Fruit fly (Drosophila melanogaster) whole organism, embryonic: ENCODE results near the gene CG7702.

ENCODE experiments used
- Atf6 ChIP-seq: fragments of 200-800 bp; sonication (Bioruptor generic); IDR thresholded peaks from 2 replicates; pipeline ENCODE4 v1.3.6; 2022; ENCODE audit warnings: missing biosample characterization, missing genetic modification characterization
- CG11247 ChIP-seq: fragments of 200-800 bp; sonication (Bioruptor generic); IDR thresholded peaks from 2 replicates; pipeline ENCODE4 v1.3.6; 2022; ENCODE audit warnings: missing biosample characterization, missing genetic modification characterization
- CG13287 ChIP-seq: fragments of 200-800 bp; sonication (Bioruptor generic); IDR thresholded peaks from 2 replicates; pipeline ENCODE4 v1.3.6; 2022; ENCODE audit warnings: missing biosample characterization, missing genetic modification characterization; ENCODE audit not compliant: partially characterized antibody
- CG14014 ChIP-seq: fragments of 200-800 bp; sonication (Bioruptor generic); IDR thresholded peaks from 2 replicates; pipeline ENCODE4 v1.3.6; 2022; ENCODE audit warnings: missing biosample characterization, missing genetic modification characterization
- CG15514 ChIP-seq: fragments of 200-800 bp; sonication (Bioruptor generic); optimal IDR thresholded peaks from 3 replicates; lab custom pipeline; 2017; ENCODE audit warnings: missing biosample characterization, missing genetic modification characterization, mild to moderate bottlenecking, moderate library complexity, missing genetic modification reagents
- CG1792 ChIP-seq: fragments of 200-800 bp; sonication (Bioruptor generic); optimal IDR thresholded peaks from 2 replicates; lab custom pipeline; 2016; ENCODE audit warnings: missing biosample characterization, missing genetic modification characterization
- CG18619 ChIP-seq: fragments of 200-800 bp; sonication (Bioruptor generic); optimal IDR thresholded peaks from 3 replicates; lab custom pipeline; 2017; ENCODE audit warnings: missing biosample characterization, mild to moderate bottlenecking, missing genetic modification characterization
- CG33557 ChIP-seq: fragments of 200-800 bp; sonication (Bioruptor generic); optimal IDR thresholded peaks from 2 replicates; lab custom pipeline; 2019; ENCODE audit warnings: missing biosample characterization, mild to moderate bottlenecking, missing genetic modification characterization, moderate library complexity
- CG4854 ChIP-seq: fragments of 200-800 bp; sonication (Bioruptor generic); optimal IDR thresholded peaks from 2 replicates; lab custom pipeline; 2016; ENCODE audit warnings: missing biosample characterization, missing genetic modification characterization, inconsistent platforms
- CG6254 ChIP-seq: fragments of 200-800 bp; sonication (Bioruptor generic); optimal IDR thresholded peaks from 3 replicates; lab custom pipeline; 2017; ENCODE audit warnings: mild to moderate bottlenecking, missing biosample characterization, missing genetic modification reagents, missing genetic modification characterization
- CG7556 ChIP-seq: fragments of 200-800 bp; sonication (Bioruptor generic); optimal IDR thresholded peaks from 2 replicates; lab custom pipeline; 2017; ENCODE audit warnings: missing biosample characterization, mild to moderate bottlenecking, missing genetic modification characterization
- CG7987 ChIP-seq: fragments of 200-800 bp; sonication (Bioruptor generic); optimal IDR thresholded peaks from 2 replicates; lab custom pipeline; 2018; ENCODE audit warnings: missing biosample characterization, mild to moderate bottlenecking, missing genetic modification characterization, moderate library complexity
- CG8290 ChIP-seq, 3 experiments: fragments of 200-800 bp; sonication (Bioruptor generic); optimal IDR thresholded peaks; 2 replicates each; lab custom pipeline; 2016 to 2019; ENCODE audit warnings: missing biosample characterization in 3 of 3, missing genetic modification characterization in 3 of 3, mild to moderate bottlenecking in 2 of 3, moderate library complexity in 1 of 3
- CrebB ChIP-seq: fragments of 200-800 bp; sonication (Bioruptor generic); optimal IDR thresholded peaks from 3 replicates; lab custom pipeline; 2018; ENCODE audit warnings: missing biosample characterization, mild to moderate bottlenecking, missing genetic modification characterization
- D19B ChIP-seq: fragments of 200-800 bp; sonication (Bioruptor generic); optimal IDR thresholded peaks from 2 replicates; lab custom pipeline; 2017; ENCODE audit warnings: missing biosample characterization, mild to moderate bottlenecking, missing genetic modification characterization
- Dek ChIP-seq: fragments of 200-800 bp; sonication (Bioruptor generic); optimal IDR thresholded peaks from 3 replicates; lab custom pipeline; 2019; ENCODE audit warnings: missing biosample characterization, mild to moderate bottlenecking, missing genetic modification characterization, moderate library complexity
- Eip74EF ChIP-seq, 2 experiments: fragments of 200-800 bp in 1 of 2; fragments of >200 bp in 1 of 2; sonication (Bioruptor generic) in 1 of 2; optimal IDR thresholded peaks; 2 replicates each; lab custom pipeline; 2017 to 2019; ENCODE audit warnings: missing biosample characterization in 2 of 2, missing genetic modification characterization in 2 of 2, mild to moderate bottlenecking in 1 of 2, moderate library complexity in 1 of 2
- Gsc ChIP-seq: fragments of 200-800 bp; sonication (Bioruptor generic); IDR thresholded peaks from 2 replicates; pipeline ENCODE4 v1.3.6; 2022; ENCODE audit warnings: missing biosample characterization, missing genetic modification characterization
- Gug ChIP-seq: fragments of 200-800 bp; sonication (Bioruptor generic); IDR thresholded peaks from 4 replicates; pipeline ENCODE4 v1.3.6; 2022; ENCODE audit warnings: missing biosample characterization, missing genetic modification characterization
- Med ChIP-seq: fragments of 200-800 bp; sonication (Bioruptor generic); peaks from one replicate; lab custom pipeline; 2016; ENCODE audit warnings: missing biosample characterization, missing genetic modification characterization, mild to moderate bottlenecking, inconsistent platforms, moderate library complexity
- Mes4 ChIP-seq: fragments of 200-800 bp; sonication (Bioruptor generic); optimal IDR thresholded peaks from 2 replicates; lab custom pipeline; 2016; ENCODE audit warnings: missing biosample characterization, missing genetic modification characterization
- Neu2 ChIP-seq: fragments of 200-800 bp; sonication (Bioruptor generic); optimal IDR thresholded peaks from 3 replicates; lab custom pipeline; 2016; ENCODE audit warnings: missing biosample characterization, missing genetic modification characterization, borderline replicate concordance
- Spps ChIP-seq: fragments of 200-800 bp; sonication (Bioruptor generic); optimal IDR thresholded peaks from 2 replicates; lab custom pipeline; 2018; ENCODE audit warnings: missing biosample characterization, mild to moderate bottlenecking, missing genetic modification characterization
- Trl ChIP-seq, 3 experiments: fragments of >200 bp in 2 of 3; fragments of 200-800 bp in 1 of 3; sonication (Bioruptor generic) in 1 of 3; optimal IDR thresholded peaks; 2 replicates in 1 of 3; 3 replicates in 2 of 3; lab custom pipeline; 2016 to 2017; ENCODE audit warnings: missing biosample characterization in 1 of 3, missing genetic modification characterization in 1 of 3
- ash1 ChIP-seq: fragments of 200-800 bp; sonication (Bioruptor generic); optimal IDR thresholded peaks from 2 replicates; lab custom pipeline; 2018; ENCODE audit warnings: missing biosample characterization, mild to moderate bottlenecking, missing genetic modification characterization
- caup ChIP-seq: fragments of 200-800 bp; sonication (Bioruptor generic); optimal IDR thresholded peaks from 3 replicates; lab custom pipeline; 2017; ENCODE audit warnings: missing biosample characterization, mild to moderate bottlenecking, missing genetic modification characterization, moderate library complexity; ENCODE audit not compliant: severe bottlenecking
- crol ChIP-seq: fragments of 200-800 bp; sonication (Bioruptor generic); IDR thresholded peaks from 2 replicates; pipeline ENCODE4 v1.3.6; 2022; ENCODE audit warnings: missing biosample characterization, missing genetic modification characterization
- dan ChIP-seq: fragments of 200-800 bp; sonication (Bioruptor generic); IDR thresholded peaks from 2 replicates; pipeline ENCODE4 v1.3.6; 2022; ENCODE audit warnings: missing biosample characterization, missing genetic modification characterization
- danr ChIP-seq: fragments of 200-800 bp; sonication (Bioruptor generic); IDR thresholded peaks from 2 replicates; pipeline ENCODE4 v1.3.6; 2022; ENCODE audit warnings: missing biosample characterization, missing genetic modification characterization
- emc ChIP-seq: fragments of 200-800 bp; sonication (Bioruptor generic); optimal IDR thresholded peaks from 2 replicates; lab custom pipeline; 2016; ENCODE audit warnings: missing biosample characterization, missing genetic modification characterization
- fru ChIP-seq: fragments of >200 bp; optimal IDR thresholded peaks from 2 replicates; lab custom pipeline; 2017
- grn ChIP-seq: fragments of 200-800 bp; sonication (Bioruptor generic); optimal IDR thresholded peaks from 3 replicates; lab custom pipeline; 2017; ENCODE audit warnings: missing biosample characterization, missing genetic modification characterization
- hb ChIP-seq: fragments of 200-800 bp; sonication (Bioruptor generic); IDR thresholded peaks from 3 replicates; pipeline ENCODE4 v1.3.6; 2022; ENCODE audit warnings: missing biosample characterization, missing genetic modification characterization; ENCODE audit not compliant: partially characterized antibody
- kah ChIP-seq: fragments of 200-800 bp; sonication (Bioruptor generic); optimal IDR thresholded peaks from 2 replicates; lab custom pipeline; 2018; ENCODE audit warnings: missing biosample characterization, mild to moderate bottlenecking, missing genetic modification characterization
- nmo ChIP-seq: fragments of 200-800 bp; sonication (Bioruptor generic); optimal IDR thresholded peaks from 2 replicates; lab custom pipeline; 2018; ENCODE audit warnings: missing biosample characterization, mild to moderate bottlenecking, missing genetic modification characterization, moderate library complexity
- p53 ChIP-seq: fragments of 200-800 bp; sonication (Bioruptor generic); optimal IDR thresholded peaks from 2 replicates; lab custom pipeline; 2016; ENCODE audit warnings: missing biosample characterization, missing genetic modification characterization
- pb ChIP-seq: fragments of 200-800 bp; sonication (Bioruptor generic); optimal IDR thresholded peaks from 3 replicates; lab custom pipeline; 2016; ENCODE audit warnings: missing biosample characterization, missing genetic modification characterization
- sc ChIP-seq, 3 experiments: fragments of >200 bp in 2 of 3; fragments of 200-800 bp in 1 of 3; sonication (Bioruptor generic) in 1 of 3; optimal IDR thresholded peaks; 2 replicates in 2 of 3; 3 replicates in 1 of 3; lab custom pipeline; 2017; ENCODE audit warnings: mild to moderate bottlenecking in 1 of 3, missing biosample characterization in 1 of 3, missing genetic modification characterization in 1 of 3, missing genetic modification reagents in 1 of 3
- slp2 ChIP-seq: fragments of 200-800 bp; sonication (Bioruptor generic); optimal IDR thresholded peaks from 2 replicates; lab custom pipeline; 2016; ENCODE audit warnings: missing biosample characterization, missing genetic modification characterization
- tx ChIP-seq: fragments of 200-800 bp; sonication (Bioruptor generic); optimal IDR thresholded peaks from 2 replicates; lab custom pipeline; 2016; ENCODE audit warnings: missing biosample characterization, missing genetic modification characterization
- vfl ChIP-seq: fragments of 200-800 bp; sonication (Bioruptor generic); optimal IDR thresholded peaks from 2 replicates; lab custom pipeline; 2016; ENCODE audit warnings: missing biosample characterization, missing genetic modification characterization

Gene CG7702

dm6 chr3R:18670441-18671111 lies 1.4 kb downstream of the CG7702 start (continued):
- TF ChIP-seq CG18619 (no peak), CrebB (no peak), Med (peak; percentile 85), fru (lab: Kevin White, UChicago) (no peak), pb (GFP tag; lab: Kevin White, UChicago) (no peak), CG7556 (peak; percentile 68), CG13287 (GFP tag; lab: Robert Waterston, UW) (no peak), sc (optimal IDR thresholded peaks at IDR 0.05; lab: Kevin White, UChicago) (no peak), sc (GFP tag; optimal IDR thresholded peaks at IDR 0.05; lab: Kevin White, UChicago) (peak; percentile 21), CG4854 (GFP tag; lab: Kevin White, UChicago) (no peak), slp2 (GFP tag; lab: Kevin White, UChicago) (peak; percentile 27), Dek (tag; lab: Kevin White, UChicago) (peak; percentile 61), Neu2 (GFP tag; lab: Kevin White, UChicago) (no peak), CG33557 (peak; percentile 14), CG15514 (GFP tag; lab: Kevin White, UChicago) (no peak), CG7987 (GFP tag; lab: Kevin White, UChicago) (no peak), kah (GFP tag; lab: Kevin White, UChicago) (no peak), CG11247 (0 out of 2 replicates have a peak, but pooled peaks have one; percentile 17), ash1 (GFP tag; lab: Kevin White, UChicago) (no peak), CG8290 (GFP tag; optimal IDR thresholded peaks at IDR 0.05; lab: Kevin White, UChicago) (no peak), CG8290 (tag; optimal IDR thresholded peaks at IDR 0.05; lab: Kevin White, UChicago) (no peak), danr (GFP tag; lab: Robert Waterston, UW) (no peak), nmo (GFP tag; lab: Kevin White, UChicago) (peak; percentile 90), caup (no peak), Spps (tag; lab: Kevin White, UChicago) (no peak), p53 (GFP tag; lab: Kevin White, UChicago) (no peak), Gsc (no peak), CG1792 (GFP tag; lab: Kevin White, UChicago) (no peak), dan (no peak), Mes4 (GFP tag; lab: Kevin White, UChicago) (no peak), Trl (optimal IDR thresholded peaks at IDR 0.05; lab: Kevin White, UChicago) (peak; percentile 79 to 80), Trl (GFP tag; optimal IDR thresholded peaks at IDR 0.05; lab: Kevin White, UChicago) (no peak), CG6254 (no peak), grn (peak; percentile 85), Gug (GFP tag; lab: Robert Waterston, UW) (no peak), tx (GFP tag; lab: Kevin White, UChicago) (no peak), Eip74EF (GFP tag; optimal IDR thresholded peaks at IDR 0.05; lab: Kevin White, UChicago) (peak in 1 of 2 experiments; percentile 84), hb (GFP tag; lab: Robert Waterston, UW) (no peak), emc (GFP tag; lab: Kevin White, UChicago) (no peak), Atf6 (GFP tag; lab: Robert Waterston, UW) (no peak), CG14014 (GFP tag; lab: Robert Waterston, UW) (no peak), D19B (no peak), vfl (GFP tag; lab: Kevin White, UChicago) (no peak), crol (GFP tag; lab: Robert Waterston, UW) (peak; percentile 82)
